Fruit fly (Drosophila melanogaster): ENCODE measurements around the gene Sirt4.

Gene Sirt4

DNA sequence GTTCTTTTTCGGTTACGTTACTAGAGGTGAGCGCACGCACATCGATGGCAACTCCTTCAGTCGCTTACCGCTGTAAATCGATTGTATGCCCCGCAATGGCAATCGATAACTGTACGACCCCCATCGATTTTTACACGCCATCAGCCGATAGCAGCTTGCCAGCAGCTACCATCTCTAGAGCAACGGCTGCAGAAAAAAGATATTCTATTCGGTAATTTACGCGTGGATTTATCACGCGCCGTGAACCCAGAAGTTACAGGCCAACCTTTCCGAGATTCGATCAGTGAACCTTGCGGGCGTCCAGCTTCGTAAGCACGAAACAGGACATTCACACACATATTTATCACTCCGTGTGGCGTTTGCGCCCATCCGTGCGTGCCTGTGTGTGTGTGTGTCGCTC is at the start of gene Sirt4, which contains the start of gene CG4119:
Sirt4 (minus strand) TSS at position 39 of the 400 bp plus-strand sequence.
CG4119 (plus strand) TSS at position 151 of the 400 bp plus-strand sequence.
- TF ChIP-seq CG8478 (optimal IDR thresholded peaks at IDR 0.05) (no peak), CTCF (optimal IDR thresholded peaks at IDR 0.05) (peak in 1 of 2 experiments; percentile 29)

- TF ChIP-seq CG8478 (optimal IDR thresholded peaks at IDR 0.05) (no peak), CTCF (optimal IDR thresholded peaks at IDR 0.05) (no peak)
These were observed 49.0 kb upstream of the Sirt4 start for dm6 chrX:5714786-5715185.

DNA sequence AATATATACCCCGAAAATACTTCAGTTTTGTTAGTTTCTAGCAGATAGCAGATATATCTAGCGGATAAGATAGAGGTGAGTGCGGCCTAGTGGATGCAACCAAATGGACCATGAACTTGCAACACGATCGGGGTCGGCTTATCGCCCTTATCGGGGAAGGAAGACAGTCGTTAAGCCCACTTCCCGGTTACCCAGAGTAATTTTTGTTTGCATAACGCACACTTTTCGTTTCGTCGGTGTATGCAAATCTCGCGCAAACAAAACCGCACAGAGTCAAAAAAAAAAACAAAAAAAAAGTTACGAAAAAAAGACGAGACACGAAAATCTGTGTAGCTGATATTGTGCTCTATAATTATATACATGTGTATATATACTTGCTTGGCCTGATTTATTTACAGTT is 47.2 kb upstream of the Sirt4 start:
- TF ChIP-seq CTCF (optimal IDR thresholded peaks at IDR 0.05) (no peak), CG8478 (optimal IDR thresholded peaks at IDR 0.05) (no peak)

dm6 chrX:5705899-5706312 is 40.2 kb upstream of the Sirt4 start:
- no peak for TF ChIP-seq CTCF (optimal IDR thresholded peaks at IDR 0.05)
- no peak for TF ChIP-seq CG8478 (optimal IDR thresholded peaks at IDR 0.05)

DNA sequence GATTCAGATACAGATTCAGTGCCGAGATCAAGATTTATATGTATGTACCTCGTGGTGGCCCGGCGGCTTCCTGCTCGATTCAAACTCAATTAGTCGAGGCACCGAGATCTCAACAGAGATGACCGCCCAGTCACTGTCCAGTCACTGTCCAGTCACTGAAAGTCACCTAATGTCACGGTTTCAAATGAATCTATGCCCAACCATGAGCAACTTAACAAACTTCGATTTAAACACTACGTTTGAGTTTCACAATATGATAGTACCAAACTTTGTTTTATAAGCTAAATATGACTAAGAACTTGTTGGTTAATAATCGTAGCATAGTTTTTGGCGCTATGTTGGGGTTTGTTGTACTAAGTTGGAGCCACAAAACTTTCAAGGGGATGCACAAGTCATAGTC is 39.4 kb upstream of the Sirt4 start:
- no peak for TF ChIP-seq CG8478 (optimal IDR thresholded peaks at IDR 0.05)
- no peak for TF ChIP-seq CTCF (optimal IDR thresholded peaks at IDR 0.05)

DNA sequence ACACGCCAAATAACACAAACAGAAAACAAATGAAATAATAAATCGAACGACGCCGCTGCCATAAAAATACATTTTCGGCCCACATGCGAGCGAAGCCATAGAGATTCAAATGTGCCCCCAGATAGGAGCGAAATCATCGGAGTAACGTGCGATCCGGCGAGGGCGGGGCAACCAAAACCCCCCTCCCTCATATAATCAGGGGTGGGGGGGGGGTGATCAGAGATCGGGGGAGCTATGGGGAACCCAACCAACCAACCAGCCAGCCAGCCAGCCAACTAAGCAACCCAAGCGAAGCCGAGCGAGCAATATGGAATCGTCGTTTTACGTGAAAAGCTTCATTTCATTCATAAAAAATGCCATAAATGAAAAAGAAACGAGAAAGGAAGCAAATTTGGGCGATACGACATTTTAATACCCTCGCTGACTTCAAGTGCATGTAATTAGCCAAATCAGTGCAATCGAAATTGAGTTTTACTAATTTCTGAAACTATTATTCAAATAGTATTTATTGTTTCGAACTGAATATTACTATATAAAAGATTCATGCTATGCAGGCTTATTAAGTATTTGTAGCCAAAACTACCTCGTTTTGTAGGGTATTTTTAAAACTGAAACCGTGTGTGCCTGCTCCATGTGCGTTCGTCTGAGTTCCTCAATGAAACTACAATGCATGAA is 34.2 kb upstream of the Sirt4 start:
- TF ChIP-seq CG8478 (optimal IDR thresholded peaks at IDR 0.05) (no peak), CTCF (optimal IDR thresholded peaks at IDR 0.05) (no peak)

DNA sequence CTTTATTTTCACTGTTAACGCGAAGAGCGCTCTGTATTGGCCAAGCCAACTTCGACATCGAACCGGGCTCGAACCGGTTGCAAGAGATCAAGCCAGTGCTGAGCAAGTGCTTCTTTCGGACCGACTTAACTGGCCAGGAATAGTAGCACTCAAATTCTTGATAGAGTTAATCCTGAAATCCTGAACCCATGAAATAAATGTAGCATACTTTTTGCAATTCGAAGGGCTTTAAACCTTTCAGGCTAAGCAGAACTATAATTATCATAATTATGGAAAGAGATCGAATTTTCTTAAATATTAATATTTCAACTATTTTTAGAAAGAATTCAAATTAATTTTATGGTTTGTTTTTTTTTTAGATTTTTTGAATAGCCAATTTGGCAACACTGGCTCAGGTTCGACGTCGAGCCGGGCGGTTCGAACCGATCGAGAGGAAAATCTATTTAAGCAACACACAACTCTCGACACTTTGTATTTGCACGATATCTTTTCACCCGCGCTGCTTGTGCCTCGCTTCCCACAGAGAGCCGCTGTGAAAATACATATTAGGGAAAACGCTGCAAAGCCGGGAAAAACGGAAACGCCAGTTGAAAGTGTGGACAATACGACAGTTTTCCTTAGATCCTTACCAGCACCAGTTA is 32.5 kb upstream of the Sirt4 start, which contains the start of gene AdamTS-B:
AdamTS-B (plus strand) TSS at position 471 of the 641 bp plus-strand sequence.
- TF ChIP-seq CG8478 (optimal IDR thresholded peaks at IDR 0.05) = no peak
- TF ChIP-seq CTCF (optimal IDR thresholded peaks at IDR 0.05) = no peak

DNA sequence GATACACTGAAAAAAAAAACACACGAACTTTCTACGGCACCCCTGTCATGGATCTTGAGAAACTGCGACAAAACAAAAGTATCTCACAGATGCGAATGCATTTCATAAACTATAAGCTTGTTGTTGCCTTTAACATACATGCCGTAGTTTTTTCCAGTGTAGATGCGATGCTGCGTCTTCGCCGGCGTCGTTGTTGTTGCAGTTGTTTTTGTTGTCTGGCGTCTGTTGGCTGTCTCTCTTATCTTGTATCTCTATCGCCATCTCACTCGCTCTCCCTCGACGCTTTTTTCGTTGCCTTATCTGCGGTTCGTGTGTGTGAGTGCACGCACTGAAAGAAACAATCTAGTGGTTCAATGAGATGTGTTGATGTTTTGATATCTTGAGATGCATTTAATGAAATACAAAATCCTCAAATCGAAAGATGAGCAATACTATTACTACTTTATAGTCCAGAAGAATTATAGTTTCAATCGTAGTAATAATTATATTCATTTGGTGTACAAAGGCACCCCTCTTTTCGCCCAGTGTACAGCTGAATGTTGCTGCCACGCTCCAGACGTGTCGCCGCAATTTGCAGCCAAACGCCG is 30.8 kb upstream of the Sirt4 start:
- no peak for TF ChIP-seq CG8478 (optimal IDR thresholded peaks at IDR 0.05)
- no peak for TF ChIP-seq CTCF (optimal IDR thresholded peaks at IDR 0.05)

DNA sequence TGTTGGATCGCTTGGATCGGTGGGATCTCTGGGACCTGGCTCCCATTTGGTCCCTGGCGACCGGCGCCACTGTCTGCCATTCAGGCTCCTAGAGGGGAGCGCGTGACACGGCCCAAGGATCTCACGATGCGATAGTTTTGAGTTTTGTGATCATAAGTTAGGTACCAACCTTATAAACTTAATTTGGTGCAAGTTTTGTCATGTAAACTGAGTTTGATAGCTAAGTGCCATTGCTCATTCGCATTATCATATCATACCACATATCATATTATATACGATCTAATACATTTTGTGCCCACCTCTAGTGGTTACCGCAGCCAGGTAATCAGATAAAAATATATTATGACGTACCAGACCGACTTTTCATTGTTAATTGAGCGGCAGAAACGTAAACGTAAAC is 30.2 kb upstream of the Sirt4 start:
- no peak for TF ChIP-seq CG8478 (optimal IDR thresholded peaks at IDR 0.05)
- no peak for TF ChIP-seq CTCF (optimal IDR thresholded peaks at IDR 0.05)

DNA sequence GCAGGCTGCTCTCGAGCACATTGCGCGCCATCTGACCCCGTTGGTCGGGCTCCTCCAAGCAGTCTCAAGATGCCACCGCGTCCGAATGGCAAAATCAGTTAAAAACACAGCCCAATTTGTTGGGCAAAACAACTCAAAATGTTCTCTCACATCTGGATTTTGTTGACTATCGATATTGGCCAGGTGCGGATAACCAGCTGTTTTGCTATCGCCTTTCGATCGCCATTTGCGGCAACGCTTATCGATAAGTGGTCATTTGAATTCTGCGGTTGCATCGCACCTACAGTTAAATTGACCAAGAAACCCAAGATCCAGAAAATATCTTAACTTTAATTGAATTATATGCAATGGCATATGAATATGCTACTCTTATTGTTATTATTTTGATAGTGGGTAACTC is 29.3 kb upstream of the Sirt4 start, which contains the start of gene CG3149:
CG3149 (minus strand) TSS at position 171 of the 400 bp plus-strand sequence.
- no peak for TF ChIP-seq CG8478 (optimal IDR thresholded peaks at IDR 0.05)
- no peak for TF ChIP-seq CTCF (optimal IDR thresholded peaks at IDR 0.05)

DNA sequence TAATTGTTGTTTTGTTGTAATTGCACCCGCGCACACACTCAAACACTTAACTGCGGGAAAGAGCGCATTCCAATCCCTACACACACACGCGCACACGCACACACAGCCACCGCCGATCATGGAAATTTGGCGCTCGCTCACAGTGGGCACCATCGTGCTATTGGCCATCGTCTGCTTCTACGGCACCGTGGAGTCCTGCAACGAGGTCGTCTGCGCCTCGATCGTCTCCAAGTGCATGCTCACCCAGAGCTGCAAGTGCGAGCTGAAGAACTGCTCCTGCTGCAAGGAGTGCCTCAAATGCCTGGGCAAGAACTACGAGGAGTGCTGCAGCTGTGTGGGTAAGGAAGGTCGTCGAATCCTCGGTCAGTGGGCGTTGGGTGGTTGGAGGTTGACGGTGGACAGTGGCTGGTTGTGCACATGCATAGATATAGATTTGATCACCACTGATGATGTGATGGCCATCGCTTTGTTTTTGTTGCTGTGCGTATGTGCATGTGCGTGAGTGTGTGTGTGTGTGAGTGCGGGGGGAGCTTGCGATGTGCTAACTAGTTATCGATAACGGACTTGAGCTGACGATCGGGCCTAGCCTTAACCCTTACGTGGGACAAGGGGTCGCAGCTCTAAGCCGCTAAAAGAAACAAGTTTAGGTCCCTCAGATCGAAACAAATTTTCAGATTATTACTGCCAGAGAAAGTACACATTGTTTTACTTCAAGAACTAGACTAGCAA is 25.1 kb upstream of the Sirt4 start:
- no peak for TF ChIP-seq CG8478 (optimal IDR thresholded peaks at IDR 0.05)
- TF ChIP-seq CTCF (optimal IDR thresholded peaks at IDR 0.05) = no peak

dm6 chrX:5690216-5690523 is 24.4 kb upstream of the Sirt4 start:
- TF ChIP-seq CTCF (optimal IDR thresholded peaks at IDR 0.05) = no peak

DNA sequence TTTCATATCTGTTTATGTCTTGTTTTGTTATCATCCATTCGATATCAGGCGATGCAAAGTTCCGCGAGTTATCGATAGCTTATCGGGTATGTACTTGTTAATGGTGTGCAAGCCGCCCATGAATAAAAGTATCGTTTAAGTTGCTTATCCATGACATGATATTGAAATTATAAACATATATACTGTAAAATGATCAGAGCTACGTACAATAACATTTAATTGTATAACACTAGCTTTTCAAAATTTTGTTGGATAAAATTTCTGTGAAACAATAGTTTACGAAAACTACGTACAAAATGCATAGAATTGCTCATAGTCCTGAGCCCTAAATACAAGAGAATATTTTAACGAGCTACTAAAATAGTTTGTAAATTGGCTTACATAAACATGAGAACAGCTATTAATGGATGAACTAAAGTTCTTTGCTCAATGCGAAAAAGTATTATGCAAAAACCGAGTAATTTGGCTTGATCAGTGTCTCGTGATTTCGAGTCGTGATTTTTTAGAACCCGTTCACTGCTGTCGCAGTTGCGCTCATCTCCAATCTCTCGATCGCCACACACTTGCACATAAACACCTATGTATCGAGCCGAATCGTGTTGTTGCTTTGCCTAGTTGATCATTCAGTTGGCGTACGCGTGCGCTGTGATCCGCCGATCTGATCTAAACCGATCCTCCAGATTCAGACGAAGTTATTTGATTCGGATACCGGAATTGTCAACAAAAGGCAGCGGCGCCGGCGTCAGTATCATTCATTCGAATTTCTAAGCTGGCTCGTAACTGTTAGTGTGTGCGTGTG is 23.9 kb upstream of the Sirt4 start, which contains the start of the genes PGAP1 and cv:
PGAP1 (minus strand) TSS at position 57 of the 799 bp plus-strand sequence.
cv (plus strand) TSS at position 586 of the 799 bp plus-strand sequence.
- no peak for TF ChIP-seq CG8478 (optimal IDR thresholded peaks at IDR 0.05)
- TF ChIP-seq CTCF (optimal IDR thresholded peaks at IDR 0.05) = no peak

DNA sequence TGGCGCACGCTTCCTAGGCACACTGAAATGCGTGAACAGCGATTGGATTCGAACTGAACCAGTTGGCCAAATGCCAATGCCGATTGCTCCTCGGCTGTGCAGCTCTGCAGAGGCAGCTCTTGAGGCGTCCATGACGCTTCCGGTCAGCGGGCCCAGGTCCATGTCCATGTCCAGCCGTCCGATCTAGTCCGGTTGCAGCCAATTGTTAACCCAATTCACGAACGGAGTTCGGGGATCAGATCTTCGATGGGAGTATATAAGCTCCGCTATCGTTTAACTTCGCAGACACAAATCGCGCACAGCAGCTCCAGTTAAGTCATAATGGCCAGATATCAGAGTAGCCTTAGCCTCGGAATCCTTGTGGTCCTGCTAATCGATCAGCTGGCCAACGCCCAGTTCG is 17.2 kb upstream of the Sirt4 start, which contains the start of gene CG42449:
CG42449 (plus strand) TSS at position 301 of the 400 bp plus-strand sequence.
- TF ChIP-seq CTCF (optimal IDR thresholded peaks at IDR 0.05) (no peak), CG8478 (optimal IDR thresholded peaks at IDR 0.05) (no peak)

Measured in S2 (cell line).